Fruit fly (Drosophila melanogaster): ENCODE measurements around the gene CG9135.

The CG9135 gene

dm6 chr2L:6070656-6071231 is 20.1 kb downstream of the CG9135 start, which contains the start of the genes CG9154 and Kr-h2 (continued):
- peak; percentile 36 for TF ChIP-seq lilli (GFP tag; optimal IDR thresholded peaks at IDR 0.05)
- no peak for TF ChIP-seq Lim3 (GFP tag; IDR thresholded peaks at IDR 0.05)
- no peak for TF ChIP-seq pfk (GFP tag; optimal IDR thresholded peaks at IDR 0.05)
- no peak for TF ChIP-seq CG1233 (GFP tag; optimal IDR thresholded peaks at IDR 0.05)
- peak; percentile 47 for TF ChIP-seq CG7839 (tag; optimal IDR thresholded peaks at IDR 0.05)
- TF ChIP-seq Dp (GFP tag; optimal IDR thresholded peaks at IDR 0.05) = peak; percentile 84
- peak; percentile 87 for TF ChIP-seq pzg (GFP tag; optimal IDR thresholded peaks at IDR 0.05)
- no peak for TF ChIP-seq CG6254 (GFP tag; optimal IDR thresholded peaks at IDR 0.05)
- no peak for TF ChIP-seq CG33557 (GFP tag; optimal IDR thresholded peaks at IDR 0.05)
- no peak for TF ChIP-seq sima (GFP tag; optimal IDR thresholded peaks at IDR 0.05)
- no peak for TF ChIP-seq CG7745 (tag; optimal IDR thresholded peaks at IDR 0.05)
- no peak for TF ChIP-seq pan (optimal IDR thresholded peaks at IDR 0.05)
- TF ChIP-seq pan (GFP tag; optimal IDR thresholded peaks at IDR 0.05 in 1 of 2, IDR thresholded peaks at IDR 0.05 in 1 of 2) = peak in 1 of 2 experiments; percentile 41
- TF ChIP-seq CG7556 (GFP tag; optimal IDR thresholded peaks at IDR 0.05) = no peak
- peak; percentile 98 for TF ChIP-seq CG2116 (GFP tag; optimal IDR thresholded peaks at IDR 0.05)
- peak; percentile 56 for TF ChIP-seq gem (tag; optimal IDR thresholded peaks at IDR 0.05)
- TF ChIP-seq schlank (tag; optimal IDR thresholded peaks at IDR 0.05) = no peak
- no peak for TF ChIP-seq hkb (optimal IDR thresholded peaks at IDR 0.05)
- no peak for TF ChIP-seq hkb (GFP tag; IDR thresholded peaks at IDR 0.05)
- TF ChIP-seq luna (GFP tag; optimal IDR thresholded peaks at IDR 0.05) = no peak
- TF ChIP-seq CG8089 (GFP tag; optimal IDR thresholded peaks at IDR 0.05) = no peak
- peak; percentile 51 for TF ChIP-seq CG13775 (GFP tag; optimal IDR thresholded peaks at IDR 0.05)
- no peak for TF ChIP-seq Stat92E (GFP tag; optimal IDR thresholded peaks at IDR 0.05)
- TF ChIP-seq maf-S (GFP tag; optimal IDR thresholded peaks at IDR 0.05) = no peak
- TF ChIP-seq nom (GFP tag; optimal IDR thresholded peaks at IDR 0.05) = no peak
- no peak for TF ChIP-seq Hr3 (GFP tag; optimal IDR thresholded peaks at IDR 0.05)
- no peak for TF ChIP-seq CG12104 (GFP tag; optimal IDR thresholded peaks at IDR 0.05)
- TF ChIP-seq sug (tag; optimal IDR thresholded peaks at IDR 0.05) = peak; percentile 64
- no peak for TF ChIP-seq Ssrp (tag; optimal IDR thresholded peaks at IDR 0.05)
- no peak for TF ChIP-seq cg (GFP tag; optimal IDR thresholded peaks at IDR 0.05)
- peak; percentile 78 for TF ChIP-seq Ets97D (GFP tag; optimal IDR thresholded peaks at IDR 0.05)
- TF ChIP-seq oc (tag; optimal IDR thresholded peaks at IDR 0.05) = no peak
- TF ChIP-seq Sin3A (optimal IDR thresholded peaks at IDR 0.05) = peak; percentile 48
- peak; percentile 69 for TF ChIP-seq CG42726 (GFP tag; IDR thresholded peaks at IDR 0.05; ENCODE audit: partially characterized antibody)
- no peak for TF ChIP-seq br (optimal IDR thresholded peaks at IDR 0.05)
- peak; percentile 23 for TF ChIP-seq CG4424 (GFP tag; optimal IDR thresholded peaks at IDR 0.05)
- no peak for TF ChIP-seq rib (GFP tag; IDR thresholded peaks at IDR 0.05)
- peak; percentile 48 for TF ChIP-seq CG30403 (GFP tag; optimal IDR thresholded peaks at IDR 0.05)
- TF ChIP-seq CG31365 (tag; optimal IDR thresholded peaks at IDR 0.05) = peak; percentile 90
- TF ChIP-seq ranshi (GFP tag; IDR thresholded peaks at IDR 0.05) = no peak
- TF ChIP-seq HHEX (GFP tag; optimal IDR thresholded peaks at IDR 0.05) = no peak
- TF ChIP-seq Taf1 (GFP tag; IDR thresholded peaks at IDR 0.05) = no peak
- peak; percentile 95 for TF ChIP-seq wek (GFP tag; optimal IDR thresholded peaks at IDR 0.05)
- no peak for TF ChIP-seq Ptx1 (GFP tag; IDR thresholded peaks at IDR 0.05)
- TF ChIP-seq scrt (GFP tag; optimal IDR thresholded peaks at IDR 0.05) = no peak
- TF ChIP-seq CG34422 (GFP tag; IDR thresholded peaks at IDR 0.05) = peak; percentile 11; the same call in 1 of the 3 replicates
- peak; percentile 3 for TF ChIP-seq Chrac-16 (GFP tag; optimal IDR thresholded peaks at IDR 0.05)
- peak; percentile 32; the same call in 1 of the 2 replicates for TF ChIP-seq CG2129 (GFP tag; IDR thresholded peaks at IDR 0.05; ENCODE audit: partially characterized antibody)
- no peak for TF ChIP-seq ac (GFP tag; optimal IDR thresholded peaks at IDR 0.05)
- peak; percentile 66; the same call in 2 of the 4 replicates for TF ChIP-seq Dll (GFP tag; IDR thresholded peaks at IDR 0.05; ENCODE audit: partially characterized antibody)
- TF ChIP-seq CG8281 (tag; optimal IDR thresholded peaks at IDR 0.05) = no peak
